Worm (Caenorhabditis elegans) whole organism, young adult: Measurements from ENCODE around the gene alh-6.
A peak's percentile ranks its signal among the peaks of the same experiment; 100 is the strongest.

Experiments
- B0019.2 ChIP-seq: fragments of 200-800 bp; sonication (Bioruptor generic); conservative IDR thresholded peaks from 2 replicates; pipeline ENCODE4 v1.3.6; 2022; ENCODE audit warnings: missing genetic modification reagents, missing genetic modification characterization, missing compliant biosample characterization
- B0261.1 ChIP-seq: sonication (generic microtip); optimal IDR thresholded peaks from 2 replicates; lab custom pipeline; 2016; ENCODE audit warnings: mild to moderate bottlenecking, missing genetic modification characterization, moderate library complexity, missing compliant biosample characterization
- B0336.3 ChIP-seq: fragments of 200-800 bp; sonication (Bioruptor generic); IDR thresholded peaks from 2 replicates; pipeline ENCODE4 v1.3.6; 2022; ENCODE audit warnings: missing genetic modification characterization, missing compliant biosample characterization
- C06A6.2 ChIP-seq: fragments of 200-800 bp; sonication (Bioruptor generic); conservative IDR thresholded peaks from 2 replicates; pipeline ENCODE4 v1.3.6; 2022; ENCODE audit warnings: missing genetic modification characterization, missing compliant biosample characterization
- D2030.7 ChIP-seq: fragments of 200-800 bp; sonication (Bioruptor generic); IDR thresholded peaks from 2 replicates; pipeline ENCODE4 v1.3.6; 2022; ENCODE audit warnings: missing genetic modification reagents, missing genetic modification characterization, missing compliant biosample characterization
- F10E7.11 ChIP-seq: sonication (generic microtip); optimal IDR thresholded peaks from 2 replicates; lab custom pipeline; 2017; ENCODE audit warnings: mild to moderate bottlenecking, missing genetic modification characterization, moderate library complexity, missing compliant biosample characterization
- F23B12.7 ChIP-seq: sonication (generic microtip); optimal IDR thresholded peaks from 2 replicates; lab custom pipeline; 2017; ENCODE audit warnings: missing genetic modification characterization, mild to moderate bottlenecking, missing compliant biosample characterization, antibody characterized with exemption, moderate library complexity; ENCODE audit not compliant: insufficient read depth
- F37B4.10 ChIP-seq: fragments of 200-800 bp; sonication (Bioruptor generic); IDR thresholded peaks from 2 replicates; pipeline ENCODE4 v1.3.6; 2022; ENCODE audit warnings: missing genetic modification characterization, missing compliant biosample characterization
- F39B2.1 ChIP-seq: fragments of 200-800 bp; sonication (Bioruptor generic); IDR thresholded peaks from 2 replicates; pipeline ENCODE4 v1.3.6; 2022; ENCODE audit warnings: missing genetic modification reagents, missing genetic modification characterization, missing compliant biosample characterization
- F55B11.4 ChIP-seq: sonication (generic microtip); optimal IDR thresholded peaks from 2 replicates; lab custom pipeline; 2016; ENCODE audit warnings: missing compliant biosample characterization, missing genetic modification characterization, borderline replicate concordance; ENCODE audit not compliant: insufficient read depth
- F57A8.1 ChIP-seq: fragments of 200-800 bp; sonication (Bioruptor generic); optimal IDR thresholded peaks from 2 replicates; lab custom pipeline; 2018; ENCODE audit warnings: mild to moderate bottlenecking, missing genetic modification characterization, moderate library complexity, missing compliant biosample characterization
- Y53F4B.3 ChIP-seq: fragments of 200-800 bp; sonication (Bioruptor generic); IDR thresholded peaks from 2 replicates; pipeline ENCODE4 v1.3.6; 2022; ENCODE audit warnings: missing genetic modification reagents, missing genetic modification characterization, missing compliant biosample characterization
- Y56A3A.18 ChIP-seq: fragments of 200-800 bp; sonication (Bioruptor generic); IDR thresholded peaks from 2 replicates; pipeline ENCODE4 v1.3.6; 2022; ENCODE audit warnings: missing genetic modification reagents, missing genetic modification characterization, missing compliant biosample characterization
- ama-1 ChIP-seq, 3 experiments: fragments of 150-350 bp in 1 of 3; sonication (generic microtip) in 2 of 3; optimal IDR thresholded peaks; 2 replicates each; lab custom pipeline; 2014 to 2018; ENCODE audit warnings: missing biosample characterization in 2 of 3, missing genetic modification characterization in 2 of 3, missing genetic modification reagents in 2 of 3
- aptf-2 ChIP-seq: fragments of 200-800 bp; sonication (Bioruptor generic); conservative IDR thresholded peaks from 2 replicates; pipeline ENCODE4 v1.3.6; 2022; ENCODE audit warnings: missing genetic modification reagents, missing genetic modification characterization, missing compliant biosample characterization
- attf-6 ChIP-seq: fragments of 200-800 bp; sonication (Bioruptor generic); IDR thresholded peaks from 2 replicates; pipeline ENCODE4 v1.3.6; 2022; ENCODE audit warnings: missing genetic modification reagents, missing genetic modification characterization, missing compliant biosample characterization
- bed-2 ChIP-seq: fragments of 200-800 bp; sonication (Bioruptor generic); IDR thresholded peaks from 2 replicates; pipeline ENCODE4 v1.3.6; 2022; ENCODE audit warnings: missing genetic modification reagents, missing genetic modification characterization, missing compliant biosample characterization
- ccch-3 ChIP-seq: fragments of 200-800 bp; sonication (Bioruptor generic); optimal IDR thresholded peaks from 2 replicates; lab custom pipeline; 2018; ENCODE audit warnings: mild to moderate bottlenecking, missing genetic modification characterization, missing compliant biosample characterization
- cebp-2 ChIP-seq: fragments of 200-800 bp; sonication (Bioruptor generic); IDR thresholded peaks from 2 replicates; pipeline ENCODE4 v1.3.6; 2022; ENCODE audit warnings: missing genetic modification characterization, missing compliant biosample characterization
- ceh-27 ChIP-seq: fragments of 200-800 bp; sonication (Bioruptor generic); optimal IDR thresholded peaks from 2 replicates; lab custom pipeline; 2018; ENCODE audit warnings: mild to moderate bottlenecking, missing genetic modification characterization, moderate library complexity, missing compliant biosample characterization
- die-1 ChIP-seq: sonication (generic microtip); optimal IDR thresholded peaks from 2 replicates; lab custom pipeline; 2016; ENCODE audit warnings: missing genotype, mild to moderate bottlenecking, missing genetic modification characterization, missing compliant biosample characterization
- egl-44 ChIP-seq: fragments of 200-800 bp; sonication (Bioruptor generic); IDR thresholded peaks from 2 replicates; pipeline ENCODE4 v1.3.6; 2022; ENCODE audit warnings: missing genetic modification reagents, missing genetic modification characterization, missing compliant biosample characterization
- ekl-4 ChIP-seq: fragments of 200-800 bp; sonication (Bioruptor generic); IDR thresholded peaks from 2 replicates; pipeline ENCODE4 v1.3.6; 2022; ENCODE audit warnings: missing genetic modification reagents, missing genetic modification characterization, missing compliant biosample characterization
- him-1 ChIP-seq: sonication (generic microtip); optimal IDR thresholded peaks from 2 replicates; lab custom pipeline; 2016; ENCODE audit warnings: missing genotype, missing genetic modification reagents, missing genetic modification characterization, missing compliant biosample characterization
- hmg-1.2 ChIP-seq: fragments of 200-800 bp; sonication (Bioruptor generic); IDR thresholded peaks from 2 replicates; pipeline ENCODE4 v1.3.6; 2022; ENCODE audit warnings: missing genetic modification reagents, missing genetic modification characterization, missing compliant biosample characterization
- hmg-20 ChIP-seq: fragments of 200-800 bp; sonication (Bioruptor generic); IDR thresholded peaks from 2 replicates; pipeline ENCODE4 v1.3.6; 2022; ENCODE audit warnings: missing genetic modification reagents, missing genetic modification characterization, missing compliant biosample characterization
- let-607 ChIP-seq, 2 experiments: fragments of 200-800 bp in 1 of 2; sonication (Bioruptor generic) in 1 of 2; sonication (generic microtip) in 1 of 2; optimal IDR thresholded peaks; 2 replicates each; lab custom pipeline; 2016 to 2018; ENCODE audit warnings: mild to moderate bottlenecking in 2 of 2, missing compliant biosample characterization in 2 of 2, missing genetic modification characterization in 2 of 2, moderate library complexity in 2 of 2, missing genotype in 1 of 2
- lin-54 ChIP-seq: fragments of 200-800 bp; sonication (Bioruptor generic); optimal IDR thresholded peaks from 2 replicates; lab custom pipeline; 2018; ENCODE audit warnings: mild to moderate bottlenecking, missing genetic modification characterization, missing compliant biosample characterization
- lir-1 ChIP-seq: fragments of 200-800 bp; sonication (Bioruptor generic); conservative IDR thresholded peaks from 2 replicates; pipeline ENCODE4 v1.3.6; 2022; ENCODE audit warnings: missing genetic modification reagents, missing genetic modification characterization, missing compliant biosample characterization
- madf-3 ChIP-seq: fragments of 200-800 bp; sonication (Bioruptor generic); IDR thresholded peaks from 2 replicates; pipeline ENCODE4 v1.3.6; 2022; ENCODE audit warnings: missing genetic modification reagents, missing genetic modification characterization, missing compliant biosample characterization
- madf-8 ChIP-seq: fragments of 200-800 bp; sonication (Bioruptor generic); conservative IDR thresholded peaks from 2 replicates; pipeline ENCODE4 v1.3.6; 2022; ENCODE audit warnings: missing genetic modification reagents, missing genetic modification characterization, missing compliant biosample characterization
- mel-28 ChIP-seq: sonication (generic microtip); optimal IDR thresholded peaks from 2 replicates; lab custom pipeline; 2016; ENCODE audit warnings: borderline replicate concordance, mild to moderate bottlenecking, missing genetic modification characterization, missing compliant biosample characterization
- mes-4 ChIP-seq: sonication (generic microtip); optimal IDR thresholded peaks from 2 replicates; lab custom pipeline; 2016; ENCODE audit warnings: missing genotype, missing genetic modification characterization, missing compliant biosample characterization
- nfya-1 ChIP-seq: sonication (generic microtip); optimal IDR thresholded peaks from 2 replicates; lab custom pipeline; 2017; ENCODE audit warnings: antibody characterized with exemption, missing compliant biosample characterization, missing genetic modification characterization, borderline replicate concordance; ENCODE audit not compliant: insufficient read depth
- nfya-2 ChIP-seq: fragments of 200-800 bp; sonication (Bioruptor generic); IDR thresholded peaks from 2 replicates; pipeline ENCODE4 v1.3.6; 2022; ENCODE audit warnings: missing genetic modification reagents, missing genetic modification characterization, missing compliant biosample characterization
- nhr-179 ChIP-seq: sonication (generic microtip); optimal IDR thresholded peaks from 2 replicates; lab custom pipeline; 2016; ENCODE audit warnings: mild to moderate bottlenecking, missing genetic modification characterization, missing compliant biosample characterization
- nhr-90 ChIP-seq: sonication (generic microtip); optimal IDR thresholded peaks from 2 replicates; lab custom pipeline; 2016; ENCODE audit warnings: missing genotype, mild to moderate bottlenecking, missing genetic modification characterization, missing compliant biosample characterization
- rec-8 ChIP-seq, 2 experiments: sonication (generic microtip); optimal IDR thresholded peaks; 2 replicates each; lab custom pipeline; 2016; ENCODE audit warnings: mild to moderate bottlenecking in 2 of 2, missing genetic modification characterization in 2 of 2, missing genetic modification reagents in 2 of 2, missing genotype in 2 of 2, missing biosample characterization in 1 of 2, missing compliant biosample characterization in 1 of 2, moderate library complexity in 1 of 2
- somi-1 ChIP-seq: fragments of 200-800 bp; sonication (Bioruptor generic); optimal IDR thresholded peaks from 2 replicates; lab custom pipeline; 2018; ENCODE audit warnings: mild to moderate bottlenecking, missing genetic modification characterization, missing compliant biosample characterization
- sptf-2 ChIP-seq: fragments of 200-800 bp; sonication (Bioruptor generic); optimal IDR thresholded peaks from 2 replicates; lab custom pipeline; 2018; ENCODE audit warnings: mild to moderate bottlenecking, missing genetic modification characterization, missing compliant biosample characterization
- unc-130 ChIP-seq: sonication (generic microtip); optimal IDR thresholded peaks from 2 replicates; lab custom pipeline; 2016; ENCODE audit warnings: missing genetic modification reagents, missing genetic modification characterization, missing compliant biosample characterization
- xnd-1 ChIP-seq: sonication (generic microtip); optimal IDR thresholded peaks from 2 replicates; lab custom pipeline; 2016; ENCODE audit warnings: missing genotype, missing genetic modification reagents, missing genetic modification characterization, missing compliant biosample characterization
- zfh-2 ChIP-seq: fragments of 200-800 bp; sonication (Bioruptor generic); conservative IDR thresholded peaks from 2 replicates; pipeline ENCODE4 v1.3.6; 2022; ENCODE audit warnings: missing genetic modification reagents, missing genetic modification characterization, missing compliant biosample characterization
- zim-3 ChIP-seq: sonication (generic microtip); optimal IDR thresholded peaks from 2 replicates; lab custom pipeline; 2017; ENCODE audit warnings: mild to moderate bottlenecking, missing genetic modification characterization, moderate library complexity, missing compliant biosample characterization
- ztf-25 ChIP-seq: fragments of 200-800 bp; sonication (Bioruptor generic); IDR thresholded peaks from 2 replicates; pipeline ENCODE4 v1.3.6; 2022; ENCODE audit warnings: missing genetic modification reagents, missing genetic modification characterization, missing compliant biosample characterization
- ztf-26 ChIP-seq: sonication (generic microtip); optimal IDR thresholded peaks from 2 replicates; lab custom pipeline; 2017; ENCODE audit warnings: missing genetic modification characterization, missing compliant biosample characterization
- ztf-28 ChIP-seq: fragments of 200-800 bp; sonication (Bioruptor generic); IDR thresholded peaks from 2 replicates; pipeline ENCODE4 v1.3.6; 2022; ENCODE audit warnings: missing genetic modification reagents, missing genetic modification characterization, missing compliant biosample characterization

alh-6 gene

ce11 chrII:1320412-1320811 lies 10.5 kb upstream of the alh-6 start (continued):
- TF ChIP-seq sptf-2 (GFP tag; lab: Kevin White, UChicago) (peak; percentile 30), F55B11.4 (tag; lab: Kevin White, UChicago) (no peak), B0261.1 (tag; lab: Kevin White, UChicago) (peak; percentile 34), rec-8 (tag; optimal IDR thresholded peaks at IDR 0.05; lab: Kevin White, UChicago) (no peak), ztf-28 (GFP tag; lab: Robert Waterston, UW) (peak; percentile 94), ccch-3 (GFP tag; lab: Kevin White, UChicago) (no peak), xnd-1 (tag; lab: Kevin White, UChicago) (peak; percentile 71), nfya-1 (tag; lab: Kevin White, UChicago) (no peak), egl-44 (GFP tag; lab: Robert Waterston, UW) (peak; percentile 93), B0019.2 (peak; percentile 89), hmg-1.2 (GFP tag; lab: Robert Waterston, UW) (peak; percentile 96), nhr-179 (tag; lab: Kevin White, UChicago) (no peak), F57A8.1 (GFP tag; lab: Kevin White, UChicago) (no peak), die-1 (tag; lab: Kevin White, UChicago) (peak; percentile 40), F37B4.10 (0 out of 2 replicates have a peak, but pooled peaks have one; percentile 38), let-607 (tag; optimal IDR thresholded peaks at IDR 0.05; lab: Kevin White, UChicago) (peak; percentile 81 to 89), ztf-25 (GFP tag; lab: Robert Waterston, UW) (peak; percentile 73), D2030.7 (GFP tag; lab: Robert Waterston, UW) (peak; percentile 97), zim-3 (peak; percentile 95), F23B12.7 (tag; lab: Kevin White, UChicago) (peak; percentile 97), ztf-26 (tag; lab: Kevin White, UChicago) (peak; percentile 96), cebp-2 (GFP tag; lab: Robert Waterston, UW) (peak; percentile 80; the same call in 1 of the 2 replicates), Y56A3A.18 (GFP tag; lab: Robert Waterston, UW) (peak; percentile 71; the same call in 1 of the 2 replicates), lir-1 (GFP tag; lab: Robert Waterston, UW) (peak; percentile 91), F39B2.1 (GFP tag; lab: Robert Waterston, UW) (0 out of 2 replicates have a peak, but pooled peaks have one; percentile 43), ama-1 (optimal IDR thresholded peaks at IDR 0.05; lab: Kevin White, UChicago) (peak; percentile 8), ama-1 (GFP tag; optimal IDR thresholded peaks at IDR 0.05; lab: Kevin White, UChicago) (peak in 1 of 2 experiments; percentile 52), F10E7.11 (tag; lab: Kevin White, UChicago) (no peak), somi-1 (GFP tag; lab: Kevin White, UChicago) (peak; percentile 88), nfya-2 (GFP tag; lab: Robert Waterston, UW) (no peak), madf-3 (GFP tag; lab: Robert Waterston, UW) (peak; percentile 96), bed-2 (GFP tag; lab: Robert Waterston, UW) (peak; percentile 67; the same call in 1 of the 2 replicates), ekl-4 (GFP tag; lab: Robert Waterston, UW) (peak; percentile 97), nhr-90 (tag; lab: Kevin White, UChicago) (peak; percentile 72), hmg-20 (GFP tag; lab: Robert Waterston, UW) (peak; percentile 79; the same call in 1 of the 2 replicates), C06A6.2 (GFP tag; lab: Robert Waterston, UW) (peak; percentile 87), zfh-2 (GFP tag; lab: Robert Waterston, UW) (peak; percentile 84), madf-8 (GFP tag; lab: Robert Waterston, UW) (peak; percentile 72), lin-54 (peak; percentile 100), him-1 (no peak), aptf-2 (GFP tag; lab: Robert Waterston, UW) (peak; percentile 89), B0336.3 (GFP tag; lab: Robert Waterston, UW) (peak; percentile 98), Y53F4B.3 (GFP tag; lab: Robert Waterston, UW) (peak; percentile 78; the same call in 1 of the 2 replicates), unc-130 (GFP tag; lab: Kevin White, UChicago) (peak; percentile 88), ceh-27 (GFP tag; lab: Kevin White, UChicago) (peak; percentile 98), attf-6 (peak; percentile 80), mes-4 (tag; lab: Kevin White, UChicago) (no peak), mel-28 (tag; lab: Kevin White, UChicago) (peak; percentile 20)
